Worm (Caenorhabditis elegans) whole organism, L4 larva: ENCODE results near the gene C14A6.12.
A peak's percentile ranks its signal among the peaks of the same experiment; 100 is the strongest.

ENCODE experiments used
- D1046.2 ChIP-seq: fragments of 200-800 bp; sonication (Bioruptor generic); IDR thresholded peaks from 2 replicates; pipeline ENCODE4 v1.3.6; 2022; ENCODE audit warnings: missing genetic modification characterization, missing compliant biosample characterization
- F10B5.3 ChIP-seq: sonication (generic microtip); optimal IDR thresholded peaks from 2 replicates; lab custom pipeline; 2016; ENCODE audit warnings: mild to moderate bottlenecking, missing genetic modification characterization, missing compliant biosample characterization
- F26F4.8 ChIP-seq: fragments of 200-800 bp; sonication (Bioruptor generic); conservative IDR thresholded peaks from 2 replicates; pipeline ENCODE4 v1.3.6; 2022; ENCODE audit warnings: missing genetic modification characterization, missing compliant biosample characterization
- F37D6.2 ChIP-seq: sonication (generic microtip); optimal IDR thresholded peaks from 2 replicates; lab custom pipeline; 2016; ENCODE audit warnings: mild to moderate bottlenecking, missing genetic modification characterization, missing compliant biosample characterization
- F44E2.7 ChIP-seq: fragments of 200-800 bp; sonication (Bioruptor generic); IDR thresholded peaks from 2 replicates; pipeline ENCODE4 v2.1.2; 2022; ENCODE audit warnings: missing genetic modification characterization, missing compliant biosample characterization
- T20F7.1 ChIP-seq: fragments of 200-800 bp; sonication (Bioruptor generic); optimal IDR thresholded peaks from 2 replicates; lab custom pipeline; 2018; ENCODE audit warnings: mild to moderate bottlenecking, missing genetic modification characterization, missing compliant biosample characterization
- Y48G9A.11 ChIP-seq: fragments of 200-800 bp; sonication (Bioruptor generic); IDR thresholded peaks from 2 replicates; pipeline ENCODE4 v1.3.6; 2022; ENCODE audit warnings: missing genetic modification reagents, missing genetic modification characterization, missing compliant biosample characterization
- Y5F2A.4 ChIP-seq: fragments of 200-800 bp; sonication (Bioruptor generic); optimal IDR thresholded peaks from 2 replicates; lab custom pipeline; 2018; ENCODE audit warnings: mild to moderate bottlenecking, missing genetic modification characterization, missing compliant biosample characterization
- aha-1 ChIP-seq: fragments of 150-350 bp; peaks from one replicate; lab custom pipeline; 2014; ENCODE audit warnings: missing biosample characterization, missing genetic modification characterization
- ama-1 ChIP-seq: fragments of 150-350 bp; optimal IDR thresholded peaks from 2 replicates; lab custom pipeline; 2014; ENCODE audit warnings: inconsistent platforms, mixed read lengths
- arid-1 ChIP-seq: fragments of 200-800 bp; sonication (Bioruptor generic); conservative IDR thresholded peaks from 2 replicates; pipeline ENCODE4 v1.3.6; 2022; ENCODE audit warnings: missing genetic modification reagents, missing genetic modification characterization, missing compliant biosample characterization
- ceh-28 ChIP-seq: fragments of 150-350 bp; optimal IDR thresholded peaks from 2 replicates; lab custom pipeline; 2014; ENCODE audit warnings: missing biosample characterization, missing genetic modification reagents, missing genetic modification characterization
- ceh-32 ChIP-seq: sonication (generic microtip); optimal IDR thresholded peaks from 2 replicates; lab custom pipeline; 2016; ENCODE audit warnings: mild to moderate bottlenecking, missing genetic modification characterization, missing compliant biosample characterization; ENCODE audit not compliant: poor library complexity
- ceh-82 ChIP-seq: sonication (generic microtip); optimal IDR thresholded peaks from 2 replicates; lab custom pipeline; 2017; ENCODE audit warnings: missing biosample characterization, missing genetic modification characterization
- ces-1 ChIP-seq: fragments of 150-350 bp; sonication (generic microtip); optimal IDR thresholded peaks from 4 replicates; lab custom pipeline; 2014; ENCODE audit warnings: missing biosample characterization, missing genetic modification reagents, missing genetic modification characterization
- ctbp-1 ChIP-seq: fragments of 200-800 bp; sonication (Bioruptor generic); IDR thresholded peaks from 2 replicates; pipeline ENCODE4 v1.3.6; 2022; ENCODE audit warnings: missing genetic modification reagents, missing genetic modification characterization, missing compliant biosample characterization
- daf-16 ChIP-seq, 3 experiments: sonication (generic microtip); optimal IDR thresholded peaks; 2 replicates each; lab custom pipeline; 2016 to 2017; ENCODE audit warnings: missing genetic modification characterization in 3 of 3, missing genetic modification reagents in 3 of 3, mild to moderate bottlenecking in 2 of 3, missing compliant biosample characterization in 2 of 3, missing biosample characterization in 1 of 3, moderate library complexity in 1 of 3
- fkh-10 ChIP-seq: fragments of 150-350 bp; optimal IDR thresholded peaks from 2 replicates; lab custom pipeline; 2014; ENCODE audit warnings: missing biosample characterization, missing genetic modification reagents, missing genetic modification characterization
- gei-8 ChIP-seq: fragments of 200-800 bp; sonication (Bioruptor generic); optimal IDR thresholded peaks from 2 replicates; lab custom pipeline; 2018; ENCODE audit warnings: mild to moderate bottlenecking, missing genetic modification characterization, missing compliant biosample characterization
- hlh-11 ChIP-seq: fragments of 200-800 bp; sonication (Bioruptor generic); optimal IDR thresholded peaks from 2 replicates; lab custom pipeline; 2018; ENCODE audit warnings: mild to moderate bottlenecking, missing genetic modification characterization, missing compliant biosample characterization
- hlh-30 ChIP-seq: sonication (generic microtip); optimal IDR thresholded peaks from 2 replicates; lab custom pipeline; 2017; ENCODE audit warnings: antibody characterized with exemption, mild to moderate bottlenecking, missing genetic modification characterization, missing compliant biosample characterization; ENCODE audit not compliant: insufficient read depth
- lim-7 ChIP-seq: fragments of 200-800 bp; sonication (Bioruptor generic); IDR thresholded peaks from 2 replicates; pipeline ENCODE4 v1.3.6; 2022; ENCODE audit warnings: missing genetic modification characterization, missing compliant biosample characterization
- lin-15B ChIP-seq: fragments of 150-350 bp; sonication (generic microtip); optimal IDR thresholded peaks from 3 replicates; lab custom pipeline; 2014; ENCODE audit warnings: missing biosample characterization, missing genetic modification characterization
- lin-29 ChIP-seq: fragments of 200-800 bp; sonication (Bioruptor generic); IDR thresholded peaks from 2 replicates; pipeline ENCODE4 v1.3.6; 2022; ENCODE audit warnings: missing genetic modification reagents, missing genetic modification characterization, missing compliant biosample characterization
- lin-38 ChIP-seq: fragments of 200-800 bp; sonication (Bioruptor generic); IDR thresholded peaks from 2 replicates; pipeline ENCODE4 v1.3.6; 2022; ENCODE audit warnings: missing genetic modification reagents, missing genetic modification characterization, missing compliant biosample characterization
- mdt-29 ChIP-seq: fragments of 200-800 bp; sonication (Bioruptor generic); IDR thresholded peaks from 2 replicates; pipeline ENCODE4 v1.3.6; 2022; ENCODE audit warnings: missing genetic modification reagents, missing genetic modification characterization, missing compliant biosample characterization
- mep-1 ChIP-seq: fragments of 150-350 bp; sonication (generic microtip); optimal IDR thresholded peaks from 3 replicates; lab custom pipeline; 2014; ENCODE audit warnings: missing biosample characterization, missing genetic modification characterization
- nhr-10 ChIP-seq: fragments of 150-350 bp; optimal IDR thresholded peaks from 2 replicates; lab custom pipeline; 2014; ENCODE audit warnings: missing biosample characterization, missing genetic modification characterization
- nhr-111 ChIP-seq: fragments of 200-800 bp; sonication (Bioruptor generic); optimal IDR thresholded peaks from 2 replicates; lab custom pipeline; 2018; ENCODE audit warnings: mild to moderate bottlenecking, missing genetic modification characterization, missing compliant biosample characterization
- nhr-25 ChIP-seq: sonication (generic microtip); optimal IDR thresholded peaks from 2 replicates; lab custom pipeline; 2017; ENCODE audit warnings: missing genetic modification characterization, mild to moderate bottlenecking, missing compliant biosample characterization, antibody characterized with exemption, moderate library complexity, borderline replicate concordance; ENCODE audit not compliant: insufficient read depth
- nhr-28 ChIP-seq: fragments of 150-350 bp; optimal IDR thresholded peaks from 2 replicates; lab custom pipeline; 2014; ENCODE audit warnings: missing biosample characterization, missing genetic modification characterization
- nhr-77 ChIP-seq: fragments of 150-350 bp; optimal IDR thresholded peaks from 2 replicates; lab custom pipeline; 2014; ENCODE audit warnings: missing biosample characterization, missing genetic modification characterization
- pqm-1 ChIP-seq: sonication (generic microtip); optimal IDR thresholded peaks from 2 replicates; lab custom pipeline; 2017; ENCODE audit warnings: missing biosample characterization, missing genetic modification characterization
- sdz-12 ChIP-seq: fragments of 200-800 bp; sonication (Bioruptor generic); optimal IDR thresholded peaks from 2 replicates; lab custom pipeline; 2018; ENCODE audit warnings: mild to moderate bottlenecking, missing genetic modification characterization, missing compliant biosample characterization
- snpc-1.2 ChIP-seq: fragments of 200-800 bp; sonication (Bioruptor generic); IDR thresholded peaks from 2 replicates; pipeline ENCODE4 v1.3.6; 2022; ENCODE audit warnings: missing genetic modification reagents, missing genetic modification characterization, missing compliant biosample characterization
- snpc-4 ChIP-seq: fragments of 150-350 bp; optimal IDR thresholded peaks from 2 replicates; lab custom pipeline; 2014; ENCODE audit warnings: missing biosample characterization, missing genetic modification characterization
- tra-1 ChIP-seq: fragments of 200-800 bp; sonication (Bioruptor generic); IDR thresholded peaks from 2 replicates; pipeline ENCODE4 v1.3.6; 2022; ENCODE audit warnings: missing genetic modification reagents, missing genetic modification characterization, missing compliant biosample characterization
- zag-1 ChIP-seq: fragments of 150-350 bp; optimal IDR thresholded peaks from 2 replicates; lab custom pipeline; 2014; ENCODE audit warnings: missing biosample characterization, missing genetic modification characterization

C14A6.12 gene

ce11 chrV:18195006-18195405 is 32.5 kb upstream of the C14A6.12 start, which contains the start of gene F16H6.3:
Gene F16H6.3, plus strand, starts transcription at chrV:18195306.
- no peak for TF ChIP-seq tra-1
- TF ChIP-seq ama-1: no peak
- TF ChIP-seq nhr-25 (tag; lab: Kevin White, UChicago): no peak
- TF ChIP-seq ceh-28 (tag; lab: Kevin White, UChicago): no peak
- TF ChIP-seq ceh-82: no peak
- TF ChIP-seq zag-1 (tag; lab: Kevin White, UChicago): no peak
- TF ChIP-seq Y5F2A.4 (GFP tag; lab: Kevin White, UChicago): no peak
- no peak for TF ChIP-seq fkh-10 (GFP tag; lab: Kevin White, UChicago)
- no peak for TF ChIP-seq mdt-29 (GFP tag; lab: Robert Waterston, UW)
- TF ChIP-seq Y48G9A.11: no peak
- no peak for TF ChIP-seq daf-16 (GFP tag; optimal IDR thresholded peaks at IDR 0.05; lab: Kevin White, UChicago)
- no peak for TF ChIP-seq daf-16 (tag; optimal IDR thresholded peaks at IDR 0.05; lab: Kevin White, UChicago)
- TF ChIP-seq ctbp-1 (GFP tag; lab: Robert Waterston, UW): no peak
- no peak for TF ChIP-seq ces-1 (GFP tag; lab: Kevin White, UChicago)
- TF ChIP-seq D1046.2 (GFP tag; lab: Robert Waterston, UW): no peak
- TF ChIP-seq, all 104 proteins: peak for 0

- TF ChIP-seq F44E2.7 (GFP tag; lab: Robert Waterston, UW) (no peak), nhr-28 (tag; lab: Kevin White, UChicago) (peak; percentile 38), arid-1 (no peak), F37D6.2 (tag; lab: Kevin White, UChicago) (no peak), F26F4.8 (GFP tag; lab: Robert Waterston, UW) (no peak), gei-8 (GFP tag; lab: Kevin White, UChicago) (no peak), pqm-1 (tag; lab: Kevin White, UChicago) (peak; percentile 35)
Measured at ce11 chrV:18191128-18191527, 28.7 kb upstream of the C14A6.12 start, which contains the start of gene clec-42. Gene clec-42, plus strand, starts transcription at chrV:18191412.

ce11 chrV:18189181-18189580 is 26.7 kb upstream of the C14A6.12 start, which contains the start of gene clec-246:
Gene clec-246, plus strand, starts transcription at chrV:18189481.
- TF ChIP-seq snpc-1.2 (GFP tag; lab: Robert Waterston, UW) (no peak), ceh-32 (tag; lab: Kevin White, UChicago) (no peak), nhr-111 (no peak), mdt-29 (GFP tag; lab: Robert Waterston, UW) (no peak), F10B5.3 (tag; lab: Kevin White, UChicago) (no peak), hlh-11 (no peak), snpc-4 (tag; lab: Kevin White, UChicago) (no peak), sdz-12 (GFP tag; lab: Kevin White, UChicago) (no peak), hlh-30 (tag; lab: Kevin White, UChicago) (no peak), F44E2.7 (GFP tag; lab: Robert Waterston, UW) (no peak), nhr-77 (tag; lab: Kevin White, UChicago) (no peak), nhr-10 (tag; lab: Kevin White, UChicago) (no peak), lin-29 (no peak), mep-1 (tag; lab: Kevin White, UChicago) (no peak)
- TF ChIP-seq, all 104 proteins: peak for 0

ce11 chrV:18188328-18188727 is 25.9 kb upstream of the C14A6.12 start, which contains the start of gene clec-245:
Gene clec-245, minus strand, starts transcription at chrV:18188428.
- TF ChIP-seq T20F7.1 (GFP tag; lab: Kevin White, UChicago) (no peak), lim-7 (no peak), lin-15B (no peak), aha-1 (tag; lab: Kevin White, UChicago) (peak; percentile 84), ama-1 (no peak), lin-38 (no peak), pqm-1 (tag; lab: Kevin White, UChicago) (no peak), mep-1 (tag; lab: Kevin White, UChicago) (no peak), D1046.2 (GFP tag; lab: Robert Waterston, UW) (no peak)
